Fruit fly (Drosophila melanogaster): ENCODE results near the gene CG46397.

- TF ChIP-seq usp (GFP tag; optimal IDR thresholded peaks at IDR 0.05) (no peak), pan (optimal IDR thresholded peaks at IDR 0.05) (no peak)
Measured at dm6 chr2L:8957152-8957551, 10.1 kb downstream of the CG46397 start.
